Fruit fly (Drosophila melanogaster) whole organism, wandering third instar larva: ENCODE data around the gene CG8773.

Experiments used
- Abd-B ChIP-seq: fragments of >200 bp; optimal IDR thresholded peaks from 2 replicates; lab custom pipeline; 2017; ENCODE audit warnings: missing biosample characterization, missing genetic modification characterization
- Dfd ChIP-seq: fragments of >200 bp; optimal IDR thresholded peaks from 2 replicates; lab custom pipeline; 2017; ENCODE audit warnings: missing biosample characterization, missing genetic modification characterization
- GATAd ChIP-seq: sonication (Bioruptor generic); optimal IDR thresholded peaks from 2 replicates; lab custom pipeline; 2016; ENCODE audit warnings: missing biosample characterization, missing genetic modification characterization
- Hr78 ChIP-seq: fragments of >200 bp; optimal IDR thresholded peaks from 2 replicates; lab custom pipeline; 2017; ENCODE audit warnings: missing biosample characterization, missing genetic modification characterization
- Myc ChIP-seq: fragments of >200 bp; optimal IDR thresholded peaks from 2 replicates; lab custom pipeline; 2017
- OdsH ChIP-seq: fragments of 200-800 bp; sonication (Bioruptor generic); optimal IDR thresholded peaks from 2 replicates; lab custom pipeline; 2016; ENCODE audit warnings: missing biosample characterization, mild to moderate bottlenecking, missing genetic modification characterization
- Sp1 ChIP-seq: fragments of 200-800 bp; sonication (Bioruptor generic); optimal IDR thresholded peaks from 3 replicates; lab custom pipeline; 2019; ENCODE audit warnings: missing biosample characterization, mild to moderate bottlenecking, missing genetic modification characterization, moderate library complexity
- br ChIP-seq: fragments of 200-800 bp; sonication (Bioruptor generic); optimal IDR thresholded peaks from 2 replicates; lab custom pipeline; 2016; ENCODE audit warnings: missing biosample characterization, missing genetic modification characterization
- brk ChIP-seq: fragments of 200-800 bp; sonication (Bioruptor generic); optimal IDR thresholded peaks from 2 replicates; lab custom pipeline; 2016; ENCODE audit warnings: missing biosample characterization, mild to moderate bottlenecking, missing genetic modification characterization
- dmrt93B ChIP-seq: fragments of 200-800 bp; sonication (Bioruptor generic); optimal IDR thresholded peaks from 2 replicates; lab custom pipeline; 2018; ENCODE audit warnings: missing biosample characterization, mild to moderate bottlenecking, missing genetic modification characterization
- dsf ChIP-seq: sonication (Bioruptor generic); optimal IDR thresholded peaks from 2 replicates; lab custom pipeline; 2016; ENCODE audit warnings: missing biosample characterization, missing genetic modification characterization, borderline replicate concordance
- fru ChIP-seq: fragments of 200-800 bp; sonication (Bioruptor generic); optimal IDR thresholded peaks from 3 replicates; lab custom pipeline; 2016; ENCODE audit warnings: missing biosample characterization, mild to moderate bottlenecking, missing genetic modification characterization
- lola ChIP-seq: fragments of >200 bp; optimal IDR thresholded peaks from 2 replicates; lab custom pipeline; 2017; ENCODE audit warnings: missing biosample characterization, missing genetic modification characterization
- rgr ChIP-seq: fragments of 200-800 bp; sonication (Bioruptor generic); optimal IDR thresholded peaks from 3 replicates; lab custom pipeline; 2016; ENCODE audit warnings: missing biosample characterization, mild to moderate bottlenecking, missing genetic modification characterization
- sv ChIP-seq: fragments of 200-800 bp; sonication (Bioruptor generic); optimal IDR thresholded peaks from 3 replicates; lab custom pipeline; 2016; ENCODE audit warnings: missing biosample characterization, missing genetic modification characterization
- tai ChIP-seq: sonication (Bioruptor generic); optimal IDR thresholded peaks from 2 replicates; lab custom pipeline; 2016; ENCODE audit warnings: missing biosample characterization, missing genetic modification characterization

CG8773 gene

DNA sequence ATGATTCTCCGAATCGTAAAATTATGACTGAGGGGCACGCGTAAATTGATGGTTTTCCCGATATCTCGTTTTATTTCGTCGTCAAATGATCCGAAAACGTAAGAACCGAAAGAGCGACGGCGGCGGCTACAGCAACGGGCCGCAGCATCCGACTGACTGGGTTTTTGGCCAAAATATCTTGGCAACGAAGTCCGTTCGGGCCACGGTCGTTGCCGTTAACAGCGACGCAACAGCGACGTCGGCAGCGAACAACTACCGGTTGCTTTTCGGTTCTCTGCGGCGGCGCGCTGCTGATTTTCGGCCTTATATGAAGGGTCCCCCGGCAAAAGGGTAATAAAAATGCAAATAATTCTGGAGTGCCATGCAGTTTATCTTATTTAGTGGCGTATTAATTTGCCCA, 39.5 kb downstream of the CG8773 start, which contains the start of gene PK2-R2:
PK2-R2 (minus strand) TSS at position 160 of the 400 bp plus-strand sequence.
- TF ChIP-seq rgr (GFP tag; lab: Kevin White, UChicago): no peak
- no peak for TF ChIP-seq sv (GFP tag; lab: Kevin White, UChicago)
- TF ChIP-seq Abd-B: no peak
- TF ChIP-seq Dfd: no peak
- TF ChIP-seq br: no peak
- no peak for TF ChIP-seq Myc (lab: Kevin White, UChicago)
- no peak for TF ChIP-seq Hr78 (GFP tag; lab: Kevin White, UChicago)
- no peak for TF ChIP-seq fru
- TF ChIP-seq dmrt93B: no peak
- no peak for TF ChIP-seq brk (GFP tag; lab: Kevin White, UChicago)
- no peak for TF ChIP-seq Sp1 (GFP tag; lab: Kevin White, UChicago)
- TF ChIP-seq tai (GFP tag; lab: Kevin White, UChicago): no peak

DNA sequence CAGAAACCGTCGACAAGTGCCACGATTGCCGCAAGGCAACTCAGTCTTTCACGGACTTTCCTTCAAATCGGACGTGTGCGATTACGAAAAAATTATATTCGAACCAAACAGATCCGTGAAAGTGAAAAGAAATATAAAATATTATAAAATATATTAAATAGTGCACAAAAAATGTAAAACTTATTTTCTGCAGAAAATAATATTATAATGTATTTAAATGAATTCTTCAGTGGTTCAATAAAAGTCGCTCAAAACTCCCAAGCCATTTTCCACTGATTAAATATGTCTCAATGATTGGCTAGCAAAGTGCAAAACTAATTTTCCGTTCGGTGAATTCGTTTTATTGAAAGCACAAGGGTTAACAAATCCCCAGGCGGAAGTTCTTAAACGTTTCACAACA, 43.5 kb downstream of the CG8773 start, which contains the start of gene PK2-R1:
PK2-R1 (plus strand) TSS at position 301 of the 400 bp plus-strand sequence.
- no peak for TF ChIP-seq lola (GFP tag; lab: Kevin White, UChicago)
- no peak for TF ChIP-seq Dfd
- no peak for TF ChIP-seq brk (GFP tag; lab: Kevin White, UChicago)
- no peak for TF ChIP-seq dsf
- no peak for TF ChIP-seq GATAd (GFP tag; lab: Kevin White, UChicago)
- TF ChIP-seq OdsH (GFP tag; lab: Kevin White, UChicago): no peak
